Worm (Caenorhabditis elegans): ENCODE measurements around the gene F21C10.10.

DNA sequence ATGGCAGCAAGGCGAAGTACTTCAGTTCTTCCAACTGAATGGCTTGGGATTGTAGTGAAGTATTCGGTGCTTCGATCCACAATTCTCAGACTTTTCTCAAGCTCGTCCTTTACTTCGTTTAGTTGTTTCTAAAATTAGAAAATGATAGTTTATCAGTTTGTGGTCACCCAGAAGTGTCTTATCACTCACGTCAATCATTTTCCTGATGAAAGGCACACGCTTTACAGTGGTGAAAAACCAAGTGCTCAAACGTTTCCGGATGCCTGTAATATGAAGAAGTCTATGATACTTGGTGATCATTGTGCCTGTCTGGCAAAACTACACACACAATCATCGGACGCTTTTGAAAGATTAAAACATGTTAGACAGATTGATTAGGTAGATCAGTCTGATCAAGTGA lies 50.1 kb downstream of the F21C10.10 start:
- no peak for TF ChIP-seq ets-7 (tag; optimal IDR thresholded peaks at IDR 0.05)
- no peak for TF ChIP-seq tbx-37 (GFP tag; conservative IDR thresholded peaks at IDR 0.05)
- no peak for TF ChIP-seq ama-1 (optimal IDR thresholded peaks at IDR 0.05)
- no peak for TF ChIP-seq F13C5.2 (tag; optimal IDR thresholded peaks at IDR 0.05)
- TF ChIP-seq flt-1 (GFP tag; IDR thresholded peaks at IDR 0.05), result no peak
- no peak for TF ChIP-seq aly-1 (tag; optimal IDR thresholded peaks at IDR 0.05)
- TF ChIP-seq tbx-11 (GFP tag; IDR thresholded peaks at IDR 0.05), result no peak
- TF ChIP-seq hmbx-1 (tag; optimal IDR thresholded peaks at IDR 0.05), result no peak
- TF ChIP-seq hnd-1 (tag; optimal IDR thresholded peaks at IDR 0.05), result no peak
- TF ChIP-seq scrt-1 (GFP tag; IDR thresholded peaks at IDR 0.05), result no peak
